Fruit fly (Drosophila melanogaster) whole organism, embryonic: Measurements from ENCODE around the gene CG11970.

Source experiments
- Ada2b ChIP-seq: fragments of 200-800 bp; sonication (Bioruptor generic); IDR thresholded peaks from 2 replicates; pipeline ENCODE4 v1.3.6; 2022; ENCODE audit warnings: missing biosample characterization, missing genetic modification characterization
- BEAF-32 ChIP-seq: fragments of 200-800 bp; sonication (Bioruptor generic); optimal IDR thresholded peaks from 3 replicates; lab custom pipeline; 2017; ENCODE audit warnings: missing biosample characterization, missing genetic modification characterization, mild to moderate bottlenecking, moderate library complexity, missing genetic modification reagents
- CG10267 ChIP-seq: fragments of 200-800 bp; sonication (Bioruptor generic); optimal IDR thresholded peaks from 2 replicates; lab custom pipeline; 2018; ENCODE audit warnings: missing biosample characterization, mild to moderate bottlenecking, missing genetic modification characterization, moderate library complexity
- CG10366 ChIP-seq: fragments of 200-800 bp; sonication (Bioruptor generic); IDR thresholded peaks from 2 replicates; pipeline ENCODE4 v1.3.6; 2022; ENCODE audit warnings: missing biosample characterization, missing genetic modification characterization
- CG11696 ChIP-seq: fragments of 200-800 bp; sonication (Bioruptor generic); IDR thresholded peaks from 2 replicates; pipeline ENCODE4 v1.3.6; 2022; ENCODE audit warnings: missing biosample characterization, missing genetic modification characterization
- CG12236 ChIP-seq: fragments of 200-800 bp; sonication (Bioruptor generic); optimal IDR thresholded peaks from 2 replicates; lab custom pipeline; 2016; ENCODE audit warnings: missing biosample characterization, missing genetic modification characterization
- CG13775 ChIP-seq: fragments of 200-800 bp; sonication (Bioruptor generic); optimal IDR thresholded peaks from 3 replicates; lab custom pipeline; 2017; ENCODE audit warnings: missing biosample characterization, mild to moderate bottlenecking, missing genetic modification characterization
- CG14050 ChIP-seq: fragments of 200-800 bp; sonication (Bioruptor generic); IDR thresholded peaks from 3 replicates; pipeline ENCODE4 v1.3.6; 2022; ENCODE audit warnings: missing biosample characterization, missing genetic modification characterization
- CG14710 ChIP-seq: fragments of 200-800 bp; sonication (Bioruptor generic); optimal IDR thresholded peaks from 3 replicates; lab custom pipeline; 2019; ENCODE audit warnings: missing biosample characterization, mild to moderate bottlenecking, missing genetic modification characterization, moderate library complexity
- CG15073 ChIP-seq: fragments of 200-800 bp; sonication (Bioruptor generic); optimal IDR thresholded peaks from 2 replicates; lab custom pipeline; 2016; ENCODE audit warnings: missing biosample characterization, missing genetic modification characterization
- CG15514 ChIP-seq: fragments of 200-800 bp; sonication (Bioruptor generic); optimal IDR thresholded peaks from 3 replicates; lab custom pipeline; 2017; ENCODE audit warnings: missing biosample characterization, missing genetic modification characterization, mild to moderate bottlenecking, moderate library complexity, missing genetic modification reagents
- CG15696 ChIP-seq: fragments of 200-800 bp; sonication (Bioruptor generic); optimal IDR thresholded peaks from 2 replicates; lab custom pipeline; 2019; ENCODE audit warnings: missing biosample characterization, mild to moderate bottlenecking, missing genetic modification characterization, moderate library complexity
- CG16813 ChIP-seq: fragments of 200-800 bp; sonication (Bioruptor generic); IDR thresholded peaks from 3 replicates; pipeline ENCODE4 v1.3.6; 2022; ENCODE audit warnings: missing biosample characterization, missing genetic modification characterization; ENCODE audit not compliant: partially characterized antibody
- CG2678 ChIP-seq: fragments of 200-800 bp; sonication (Bioruptor generic); optimal IDR thresholded peaks from 3 replicates; lab custom pipeline; 2019; ENCODE audit warnings: missing biosample characterization, mild to moderate bottlenecking, missing genetic modification characterization, moderate library complexity
- CG3407 ChIP-seq: fragments of 200-800 bp; sonication (Bioruptor generic); optimal IDR thresholded peaks from 2 replicates; lab custom pipeline; 2018; ENCODE audit warnings: missing biosample characterization, mild to moderate bottlenecking, missing genetic modification characterization
- CG34422 ChIP-seq: fragments of 200-800 bp; sonication (Bioruptor generic); IDR thresholded peaks from 3 replicates; pipeline ENCODE4 v1.3.6; 2022; ENCODE audit warnings: missing biosample characterization, missing genetic modification characterization
- CG42726 ChIP-seq: fragments of 200-800 bp; sonication (Bioruptor generic); IDR thresholded peaks from 2 replicates; pipeline ENCODE4 v1.3.6; 2022; ENCODE audit warnings: missing biosample characterization, missing genetic modification characterization; ENCODE audit not compliant: partially characterized antibody
- CG6689 ChIP-seq: fragments of 200-800 bp; sonication (Bioruptor generic); IDR thresholded peaks from 2 replicates; pipeline ENCODE4 v1.3.6; 2022; ENCODE audit warnings: missing biosample characterization, missing genetic modification characterization
- CG8359 ChIP-seq: fragments of 200-800 bp; sonication (Bioruptor generic); optimal IDR thresholded peaks from 2 replicates; lab custom pipeline; 2017; ENCODE audit warnings: missing biosample characterization, mild to moderate bottlenecking, missing genetic modification characterization, borderline replicate concordance
- CG8388 ChIP-seq: fragments of 200-800 bp; sonication (Bioruptor generic); optimal IDR thresholded peaks from 2 replicates; lab custom pipeline; 2019; ENCODE audit warnings: missing biosample characterization, mild to moderate bottlenecking, missing genetic modification characterization, moderate library complexity
- CG9797 ChIP-seq: fragments of 200-800 bp; sonication (Bioruptor generic); optimal IDR thresholded peaks from 3 replicates; lab custom pipeline; 2018; ENCODE audit warnings: missing biosample characterization, mild to moderate bottlenecking, missing genetic modification characterization
- Chrac-16 ChIP-seq: fragments of 200-800 bp; sonication (Bioruptor generic); optimal IDR thresholded peaks from 3 replicates; lab custom pipeline; 2016; ENCODE audit warnings: missing biosample characterization, missing genetic modification characterization
- Eip74EF ChIP-seq, 2 experiments: fragments of 200-800 bp in 1 of 2; fragments of >200 bp in 1 of 2; sonication (Bioruptor generic) in 1 of 2; optimal IDR thresholded peaks; 2 replicates each; lab custom pipeline; 2017 to 2019; ENCODE audit warnings: missing biosample characterization in 2 of 2, missing genetic modification characterization in 2 of 2, mild to moderate bottlenecking in 1 of 2, moderate library complexity in 1 of 2
- GATAe ChIP-seq: fragments of 200-800 bp; sonication (Bioruptor generic); conservative IDR thresholded peaks from 2 replicates; pipeline ENCODE4 v1.3.6; 2022; ENCODE audit warnings: missing biosample characterization, missing genetic modification characterization
- Hr3 ChIP-seq: fragments of 200-800 bp; sonication (Bioruptor generic); optimal IDR thresholded peaks from 3 replicates; lab custom pipeline; 2016; ENCODE audit warnings: missing biosample characterization, missing genetic modification characterization
- MBD-R2 ChIP-seq: fragments of 200-800 bp; sonication (Bioruptor generic); IDR thresholded peaks from 2 replicates; pipeline ENCODE4 v1.3.6; 2022; ENCODE audit warnings: missing biosample characterization, missing genetic modification characterization
- Meics ChIP-seq: fragments of 200-800 bp; sonication (Bioruptor generic); optimal IDR thresholded peaks from 2 replicates; lab custom pipeline; 2017; ENCODE audit warnings: missing biosample characterization, mild to moderate bottlenecking, missing genetic modification characterization
- Mes4 ChIP-seq: fragments of 200-800 bp; sonication (Bioruptor generic); optimal IDR thresholded peaks from 2 replicates; lab custom pipeline; 2016; ENCODE audit warnings: missing biosample characterization, missing genetic modification characterization
- Neu2 ChIP-seq: fragments of 200-800 bp; sonication (Bioruptor generic); optimal IDR thresholded peaks from 3 replicates; lab custom pipeline; 2016; ENCODE audit warnings: missing biosample characterization, missing genetic modification characterization, borderline replicate concordance
- Ptx1 ChIP-seq: fragments of 200-800 bp; sonication (Bioruptor generic); IDR thresholded peaks from 2 replicates; pipeline ENCODE4 v1.3.6; 2022; ENCODE audit warnings: missing biosample characterization, missing genetic modification characterization
- Six4 ChIP-seq: fragments of 200-800 bp; sonication (Bioruptor generic); optimal IDR thresholded peaks from 2 replicates; lab custom pipeline; 2016; ENCODE audit warnings: missing biosample characterization, missing genetic modification characterization
- Xbp1 ChIP-seq: fragments of 200-800 bp; sonication (Bioruptor generic); optimal IDR thresholded peaks from 3 replicates; lab custom pipeline; 2016; ENCODE audit warnings: missing biosample characterization, mild to moderate bottlenecking, missing genetic modification characterization
- dm ChIP-seq: fragments of 200-800 bp; sonication (Bioruptor generic); optimal IDR thresholded peaks from 3 replicates; lab custom pipeline; 2016; ENCODE audit warnings: missing biosample characterization, missing genetic modification characterization
- lab ChIP-seq: fragments of 200-800 bp; sonication (Bioruptor generic); optimal IDR thresholded peaks from 3 replicates; lab custom pipeline; 2017; ENCODE audit warnings: missing biosample characterization, missing genetic modification characterization, mild to moderate bottlenecking, moderate library complexity, missing genetic modification reagents
- lola ChIP-seq, 3 experiments: fragments of >200 bp in 2 of 3; fragments of 200-800 bp in 1 of 3; sonication (Bioruptor generic) in 1 of 3; optimal IDR thresholded peaks; 2 replicates each; lab custom pipeline; 2017 to 2019; ENCODE audit warnings: missing biosample characterization in 3 of 3, missing genetic modification characterization in 3 of 3, mild to moderate bottlenecking in 1 of 3, moderate library complexity in 1 of 3
- nmo ChIP-seq: fragments of 200-800 bp; sonication (Bioruptor generic); optimal IDR thresholded peaks from 2 replicates; lab custom pipeline; 2018; ENCODE audit warnings: missing biosample characterization, mild to moderate bottlenecking, missing genetic modification characterization, moderate library complexity
- oc ChIP-seq: fragments of 200-800 bp; sonication (Bioruptor generic); optimal IDR thresholded peaks from 2 replicates; lab custom pipeline; 2018; ENCODE audit warnings: missing biosample characterization, mild to moderate bottlenecking, missing genetic modification characterization, moderate library complexity
- ranshi ChIP-seq: fragments of 200-800 bp; sonication (Bioruptor generic); IDR thresholded peaks from 2 replicates; pipeline ENCODE4 v1.3.6; 2022; ENCODE audit warnings: missing biosample characterization, missing genetic modification characterization
- row ChIP-seq: fragments of 200-800 bp; sonication (Bioruptor generic); IDR thresholded peaks from 3 replicates; pipeline ENCODE4 v1.3.6; 2022; ENCODE audit warnings: missing biosample characterization, missing genetic modification characterization
- scrt ChIP-seq: fragments of 200-800 bp; sonication (Bioruptor generic); optimal IDR thresholded peaks from 2 replicates; lab custom pipeline; 2018; ENCODE audit warnings: missing biosample characterization, mild to moderate bottlenecking, missing genetic modification characterization, moderate library complexity
- sens ChIP-seq: fragments of 200-800 bp; sonication (Bioruptor generic); peaks from one replicate; lab custom pipeline; 2016; ENCODE audit warnings: missing biosample characterization, missing genetic modification characterization
- sens-2 ChIP-seq: fragments of 200-800 bp; sonication (Bioruptor generic); IDR thresholded peaks from 2 replicates; pipeline ENCODE4 v1.3.6; 2022; ENCODE audit warnings: missing biosample characterization, missing genetic modification characterization
- sima ChIP-seq: fragments of 200-800 bp; sonication (Bioruptor generic); optimal IDR thresholded peaks from 2 replicates; lab custom pipeline; 2016; ENCODE audit warnings: missing biosample characterization, missing genetic modification characterization
- tgo ChIP-seq: fragments of 200-800 bp; sonication (Bioruptor generic); IDR thresholded peaks from 3 replicates; pipeline ENCODE4 v1.3.6; 2022; ENCODE audit warnings: missing biosample characterization, missing genetic modification characterization
- tio ChIP-seq: fragments of 200-800 bp; sonication (Bioruptor generic); optimal IDR thresholded peaks from 2 replicates; lab custom pipeline; 2017; ENCODE audit warnings: missing biosample characterization, missing genetic modification characterization, inconsistent platforms
- trh ChIP-seq: fragments of 200-800 bp; sonication (Bioruptor generic); optimal IDR thresholded peaks from 2 replicates; lab custom pipeline; 2016; ENCODE audit warnings: missing biosample characterization, missing genetic modification characterization
- ttk ChIP-seq: fragments of 200-800 bp; sonication (Bioruptor generic); IDR thresholded peaks from 2 replicates; pipeline ENCODE4 v2.1.2; 2022; ENCODE audit warnings: missing biosample characterization, missing genetic modification characterization
- twi ChIP-seq: fragments of 200-800 bp; optimal IDR thresholded peaks from 2 replicates; lab custom pipeline; 2019; ENCODE audit warnings: missing biosample characterization, mild to moderate bottlenecking, missing genetic modification characterization, moderate library complexity
- wor ChIP-seq: fragments of 200-800 bp; sonication (Bioruptor generic); IDR thresholded peaks from 2 replicates; pipeline ENCODE4 v1.3.6; 2022; ENCODE audit warnings: missing biosample characterization, missing genetic modification characterization

The CG11970 gene

DNA sequence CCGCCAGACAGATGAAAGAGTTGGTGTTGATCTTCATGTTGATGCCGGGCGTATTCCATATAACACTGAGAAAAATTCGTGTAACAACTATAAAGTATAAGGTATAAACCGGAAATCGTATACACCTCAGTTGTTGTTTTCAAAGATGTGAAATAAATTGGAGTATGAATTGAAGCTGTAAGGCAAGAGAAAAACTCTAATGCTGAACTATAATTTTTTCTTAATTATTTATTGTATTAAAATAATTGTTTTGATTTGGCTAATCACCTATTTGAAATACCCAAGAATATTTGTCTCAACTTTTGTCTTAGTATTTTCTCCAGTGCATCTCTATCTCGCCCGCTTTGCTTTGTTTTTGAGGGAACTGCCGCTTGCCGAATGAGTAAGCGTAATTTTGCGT, 24.2 kb upstream of the CG11970 start (continued):
- TF ChIP-seq ranshi (GFP tag; lab: Robert Waterston, UW), result peak; percentile 38; the same call in 1 of the 2 replicates
- TF ChIP-seq CG10267 (tag; lab: Kevin White, UChicago), result peak; percentile 56
- TF ChIP-seq CG8388 (GFP tag; lab: Kevin White, UChicago), result peak; percentile 69
- TF ChIP-seq CG13775 (GFP tag; lab: Kevin White, UChicago), result peak; percentile 27
- TF ChIP-seq oc, result peak; percentile 40
- peak; percentile 73; the same call in 2 of the 3 replicates for TF ChIP-seq tgo (GFP tag; lab: Robert Waterston, UW)
- TF ChIP-seq CG14050 (GFP tag; lab: Robert Waterston, UW), result peak; percentile 42; the same call in 2 of the 3 replicates
- TF ChIP-seq Mes4 (GFP tag; lab: Kevin White, UChicago), result no peak
- peak; percentile 77 for TF ChIP-seq CG2678
- peak; percentile 41 for TF ChIP-seq CG10366 (GFP tag; lab: Robert Waterston, UW)
- peak; percentile 28 for TF ChIP-seq tio (GFP tag; lab: Kevin White, UChicago)
- peak; percentile 39 for TF ChIP-seq CG3407
- TF ChIP-seq row (GFP tag; lab: Robert Waterston, UW), result peak; percentile 45; the same call in 2 of the 3 replicates
- TF ChIP-seq trh (GFP tag; lab: Kevin White, UChicago), result no peak
- peak; percentile 40; the same call in 1 of the 2 replicates for TF ChIP-seq Ada2b (GFP tag; lab: Robert Waterston, UW)
- peak; percentile 56 for TF ChIP-seq Hr3
- peak; percentile 56 for TF ChIP-seq Ptx1 (GFP tag; lab: Robert Waterston, UW)
- no peak for TF ChIP-seq sima
- TF ChIP-seq sens-2 (GFP tag; lab: Robert Waterston, UW), result no peak
- TF ChIP-seq CG34422, result no peak
- no peak for TF ChIP-seq CG42726 (GFP tag; lab: Robert Waterston, UW)
- no peak for TF ChIP-seq Neu2 (GFP tag; lab: Kevin White, UChicago)
- peak; percentile 5 for TF ChIP-seq scrt (GFP tag; lab: Kevin White, UChicago)
- TF ChIP-seq BEAF-32 (GFP tag; lab: Kevin White, UChicago), result no peak
- TF ChIP-seq Chrac-16 (GFP tag; lab: Kevin White, UChicago), result peak; percentile 46
- no peak for TF ChIP-seq CG9797 (GFP tag; lab: Kevin White, UChicago)
- peak in 1 of 3 experiments; percentile 64 for TF ChIP-seq lola (GFP tag; optimal IDR thresholded peaks at IDR 0.05; lab: Kevin White, UChicago)
- TF ChIP-seq MBD-R2 (GFP tag; lab: Robert Waterston, UW), result no peak
- TF ChIP-seq dm (GFP tag; lab: Kevin White, UChicago), result no peak
- peak; percentile 27 for TF ChIP-seq CG8359 (GFP tag; lab: Kevin White, UChicago)
- no peak for TF ChIP-seq CG12236
- peak; percentile 44 for TF ChIP-seq CG14710 (tag; lab: Kevin White, UChicago)
- TF ChIP-seq CG6689 (GFP tag; lab: Robert Waterston, UW), result peak; percentile 33
- peak in 1 of 2 experiments; percentile 67 for TF ChIP-seq Eip74EF (GFP tag; optimal IDR thresholded peaks at IDR 0.05; lab: Kevin White, UChicago)
- TF ChIP-seq Meics (GFP tag; lab: Kevin White, UChicago), result peak; percentile 41
- TF ChIP-seq CG15073 (GFP tag; lab: Kevin White, UChicago), result no peak
- TF ChIP-seq ttk (GFP tag; lab: Robert Waterston, UW), result peak; percentile 49; the same call in 1 of the 2 replicates
- TF ChIP-seq wor (GFP tag; lab: Robert Waterston, UW), result peak; percentile 39; the same call in 1 of the 2 replicates
- TF ChIP-seq Xbp1 (GFP tag; lab: Kevin White, UChicago), result peak; percentile 62
- TF ChIP-seq CG16813 (GFP tag; lab: Robert Waterston, UW), result no peak
- no peak for TF ChIP-seq Six4
- no peak for TF ChIP-seq GATAe
- peak; percentile 44 for TF ChIP-seq sens (GFP tag; lab: Kevin White, UChicago)
- TF ChIP-seq CG15696 (tag; lab: Kevin White, UChicago), result peak; percentile 45
- peak; percentile 5 for TF ChIP-seq twi (tag; lab: Kevin White, UChicago)
- no peak for TF ChIP-seq CG11696 (GFP tag; lab: Robert Waterston, UW)
- peak; percentile 66 for TF ChIP-seq nmo (GFP tag; lab: Kevin White, UChicago)
- peak; percentile 38 for TF ChIP-seq lab (GFP tag; lab: Kevin White, UChicago)
- TF ChIP-seq CG15514, result peak; percentile 0
